Worm (Caenorhabditis elegans) whole organism, young adult: ENCODE data around the gene F45E6.1.

Experiments used
- Y53F4B.3 ChIP-seq: fragments of 200-800 bp; sonication (Bioruptor generic); IDR thresholded peaks from 2 replicates; pipeline ENCODE4 v1.3.6; 2022; ENCODE audit warnings: missing genetic modification reagents, missing genetic modification characterization, missing compliant biosample characterization
- Y95B8A.8 ChIP-seq: fragments of 200-800 bp; sonication (Bioruptor generic); IDR thresholded peaks from 2 replicates; pipeline ENCODE4 v1.3.6; 2022; ENCODE audit warnings: missing genetic modification reagents, missing genetic modification characterization, missing compliant biosample characterization
- bed-2 ChIP-seq: fragments of 200-800 bp; sonication (Bioruptor generic); IDR thresholded peaks from 2 replicates; pipeline ENCODE4 v1.3.6; 2022; ENCODE audit warnings: missing genetic modification reagents, missing genetic modification characterization, missing compliant biosample characterization
- cebp-1 ChIP-seq, 2 experiments: fragments of 200-800 bp in 1 of 2; sonication (Bioruptor generic) in 1 of 2; sonication (generic microtip) in 1 of 2; IDR thresholded peaks in 1 of 2; optimal IDR thresholded peaks in 1 of 2; 2 replicates each; pipeline versions ENCODE4 v1.3.6 to Lab custom; 2017 to 2022; ENCODE audit warnings: missing compliant biosample characterization in 2 of 2, missing genetic modification characterization in 2 of 2, mild to moderate bottlenecking in 1 of 2, missing genetic modification reagents in 1 of 2, moderate library complexity in 1 of 2
- ceh-79 ChIP-seq: sonication (generic microtip); optimal IDR thresholded peaks from 2 replicates; lab custom pipeline; 2017; ENCODE audit warnings: mild to moderate bottlenecking, missing genetic modification characterization, missing compliant biosample characterization
- chd-7 ChIP-seq: sonication (generic microtip); optimal IDR thresholded peaks from 2 replicates; lab custom pipeline; 2016; ENCODE audit warnings: mild to moderate bottlenecking, missing genetic modification characterization, moderate library complexity, missing compliant biosample characterization
- dox-1 ChIP-seq: fragments of 200-800 bp; sonication (Bioruptor generic); IDR thresholded peaks from 2 replicates; pipeline ENCODE4 v1.3.6; 2022; ENCODE audit warnings: missing genetic modification reagents, missing genetic modification characterization, missing compliant biosample characterization
- hrde-1 ChIP-seq: sonication (generic microtip); optimal IDR thresholded peaks from 2 replicates; lab custom pipeline; 2016; ENCODE audit warnings: missing genetic modification characterization, mild to moderate bottlenecking, missing compliant biosample characterization, moderate library complexity, missing genotype, missing genetic modification reagents, borderline replicate concordance
- unc-62 ChIP-seq: fragments of 150-350 bp; optimal IDR thresholded peaks from 2 replicates; lab custom pipeline; 2014; ENCODE audit warnings: missing biosample characterization, missing genetic modification reagents, missing genetic modification characterization
- zim-3 ChIP-seq: sonication (generic microtip); optimal IDR thresholded peaks from 2 replicates; lab custom pipeline; 2017; ENCODE audit warnings: mild to moderate bottlenecking, missing genetic modification characterization, moderate library complexity, missing compliant biosample characterization
- ztf-18 ChIP-seq: sonication (generic microtip); optimal IDR thresholded peaks from 2 replicates; lab custom pipeline; 2016; ENCODE audit warnings: missing genotype, mild to moderate bottlenecking, missing genetic modification characterization, missing compliant biosample characterization

DNA sequence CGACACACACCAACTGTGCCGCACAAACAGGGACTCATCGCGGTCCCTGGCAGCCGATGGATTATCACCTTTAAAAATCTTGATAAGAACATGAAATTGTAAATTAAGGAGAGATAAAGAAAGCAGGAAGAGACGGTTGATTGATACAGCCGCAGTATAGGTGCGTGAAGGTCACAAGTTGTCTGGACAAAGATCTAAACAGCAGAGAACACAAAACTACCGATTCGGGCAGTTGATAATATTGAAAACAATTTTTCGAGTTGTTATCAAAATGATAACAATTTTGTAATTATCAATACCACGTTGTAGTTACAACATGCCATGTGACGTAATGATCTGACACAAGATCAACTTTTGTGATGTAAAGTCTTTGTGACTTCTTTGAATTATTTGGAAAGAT lies 23.5 kb upstream of the F45E6.1 start:
- TF ChIP-seq Y53F4B.3: no peak
- peak; percentile 62 for TF ChIP-seq chd-7 (tag; lab: Kevin White, UChicago)
- peak; percentile 13; the same call in 1 of the 2 replicates for TF ChIP-seq cebp-1 (GFP tag; IDR thresholded peaks at IDR 0.05; lab: Robert Waterston, UW)
- TF ChIP-seq cebp-1 (tag; optimal IDR thresholded peaks at IDR 0.05; lab: Kevin White, UChicago): no peak
- TF ChIP-seq Y95B8A.8 (GFP tag; lab: Robert Waterston, UW): no peak
- no peak for TF ChIP-seq bed-2 (GFP tag; lab: Robert Waterston, UW)
- TF ChIP-seq unc-62 (GFP tag; lab: Kevin White, UChicago): peak; percentile 2
- TF ChIP-seq dox-1 (GFP tag; lab: Robert Waterston, UW): no peak
- no peak for TF ChIP-seq ceh-79
- no peak for TF ChIP-seq zim-3 (tag; lab: Kevin White, UChicago)
- TF ChIP-seq hrde-1 (tag; lab: Kevin White, UChicago): no peak
- no peak for TF ChIP-seq ztf-18 (tag; lab: Kevin White, UChicago)
